Worm (Caenorhabditis elegans): Measurements from ENCODE around the gene abhd-3.1.

The abhd-3.1 gene

ce11 chrV:20000639-20001038, 45.4 kb downstream of the abhd-3.1 start:
- no peak for TF ChIP-seq cog-1 (tag; optimal IDR thresholded peaks at IDR 0.05)
- TF ChIP-seq tab-1 (GFP tag; IDR thresholded peaks at IDR 0.05), result no peak
- no peak for TF ChIP-seq flt-1 (GFP tag; IDR thresholded peaks at IDR 0.05)
- no peak for TF ChIP-seq med-1 (GFP tag; optimal IDR thresholded peaks at IDR 0.05; ENCODE audit: insufficient read depth)
- no peak for TF ChIP-seq ref-1 (GFP tag; conservative IDR thresholded peaks at IDR 0.05)
- TF ChIP-seq T22C8.4 (GFP tag; IDR thresholded peaks at IDR 0.05), result no peak
- TF ChIP-seq ztf-23 (GFP tag; IDR thresholded peaks at IDR 0.05), result no peak
- TF ChIP-seq ztf-29 (GFP tag; IDR thresholded peaks at IDR 0.05), result no peak
- no peak for TF ChIP-seq klf-2 (GFP tag; conservative IDR thresholded peaks at IDR 0.05)

DNA sequence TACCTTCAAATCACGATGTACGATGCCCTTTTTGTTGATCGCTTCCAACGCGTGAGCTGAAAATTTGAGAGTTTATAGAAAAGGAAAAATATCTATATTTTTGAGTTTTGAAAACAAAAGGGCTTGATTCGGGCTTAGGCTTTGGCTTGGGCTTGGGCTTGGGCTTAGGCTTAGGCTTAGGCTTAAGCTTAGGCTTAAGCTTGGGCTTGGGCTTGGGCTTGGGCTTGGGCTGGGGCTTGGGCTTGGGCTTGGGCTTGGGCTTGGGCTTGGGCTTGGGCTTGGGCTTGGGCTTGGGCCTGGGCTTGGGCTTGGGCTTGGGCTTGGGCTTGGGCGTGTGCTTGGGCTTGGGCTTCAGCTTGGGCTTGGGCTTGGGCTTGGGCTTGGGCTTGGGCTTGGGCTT, 46.9 kb downstream of the abhd-3.1 start:
- TF ChIP-seq ref-1 (GFP tag; conservative IDR thresholded peaks at IDR 0.05) (no peak), ztf-29 (GFP tag; IDR thresholded peaks at IDR 0.05) (peak; percentile 76; the same call in 1 of the 2 replicates), ztf-23 (GFP tag; IDR thresholded peaks at IDR 0.05) (no peak), tab-1 (GFP tag; IDR thresholded peaks at IDR 0.05) (no peak), T22C8.4 (GFP tag; IDR thresholded peaks at IDR 0.05) (no peak), med-1 (GFP tag; optimal IDR thresholded peaks at IDR 0.05; ENCODE audit: insufficient read depth) (no peak), cog-1 (tag; optimal IDR thresholded peaks at IDR 0.05) (no peak)

DNA sequence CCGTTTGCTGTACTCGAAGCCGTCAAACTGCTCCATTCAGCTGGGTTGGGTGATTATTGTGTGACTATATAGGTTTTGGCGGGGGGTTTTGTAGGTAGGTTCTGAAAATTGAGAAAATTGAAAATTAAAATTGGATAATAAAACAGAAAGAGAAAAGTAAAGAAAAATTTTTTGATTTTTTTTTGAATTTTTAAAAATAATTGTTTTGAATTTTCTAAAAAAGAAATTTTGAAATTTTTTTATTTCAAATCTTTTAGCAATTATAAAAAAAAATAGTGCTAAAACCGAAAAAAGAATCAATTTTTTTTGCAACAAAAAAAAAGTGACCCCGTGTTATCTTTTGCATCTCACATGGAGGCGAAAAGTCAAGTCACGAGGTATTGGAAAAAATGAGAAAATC, 49.1 kb downstream of the abhd-3.1 start, which contains the start of gene unc-51:
Gene unc-51 (minus strand): TSS at position 101 of the 400 bp plus-strand sequence.
- TF ChIP-seq tab-1 (GFP tag; IDR thresholded peaks at IDR 0.05) (no peak), ref-1 (GFP tag; conservative IDR thresholded peaks at IDR 0.05) (no peak), ztf-23 (GFP tag; IDR thresholded peaks at IDR 0.05) (no peak), T22C8.4 (GFP tag; IDR thresholded peaks at IDR 0.05) (no peak), cog-1 (tag; optimal IDR thresholded peaks at IDR 0.05) (no peak), ztf-29 (GFP tag; IDR thresholded peaks at IDR 0.05) (no peak), med-1 (GFP tag; optimal IDR thresholded peaks at IDR 0.05; ENCODE audit: insufficient read depth) (no peak), flt-1 (GFP tag; IDR thresholded peaks at IDR 0.05) (no peak)

- TF ChIP-seq ztf-29 (GFP tag; IDR thresholded peaks at IDR 0.05), result no peak
- peak; percentile 84 for TF ChIP-seq T22C8.4 (GFP tag; IDR thresholded peaks at IDR 0.05)
- no peak for TF ChIP-seq ref-1 (GFP tag; conservative IDR thresholded peaks at IDR 0.05)
- TF ChIP-seq ztf-23 (GFP tag; IDR thresholded peaks at IDR 0.05), result no peak
- TF ChIP-seq flt-1 (GFP tag; IDR thresholded peaks at IDR 0.05), result no peak
- TF ChIP-seq klf-2 (GFP tag; conservative IDR thresholded peaks at IDR 0.05), result no peak
- TF ChIP-seq med-1 (GFP tag; optimal IDR thresholded peaks at IDR 0.05; ENCODE audit: insufficient read depth), result no peak
- TF ChIP-seq tab-1 (GFP tag; IDR thresholded peaks at IDR 0.05), result 0 out of 2 replicates have a peak, but pooled peaks have one; percentile 19
- TF ChIP-seq cog-1 (tag; optimal IDR thresholded peaks at IDR 0.05), result peak; percentile 4
Observed at ce11 chrV:20005724-20006132, 50.4 kb downstream of the abhd-3.1 start.

DNA sequence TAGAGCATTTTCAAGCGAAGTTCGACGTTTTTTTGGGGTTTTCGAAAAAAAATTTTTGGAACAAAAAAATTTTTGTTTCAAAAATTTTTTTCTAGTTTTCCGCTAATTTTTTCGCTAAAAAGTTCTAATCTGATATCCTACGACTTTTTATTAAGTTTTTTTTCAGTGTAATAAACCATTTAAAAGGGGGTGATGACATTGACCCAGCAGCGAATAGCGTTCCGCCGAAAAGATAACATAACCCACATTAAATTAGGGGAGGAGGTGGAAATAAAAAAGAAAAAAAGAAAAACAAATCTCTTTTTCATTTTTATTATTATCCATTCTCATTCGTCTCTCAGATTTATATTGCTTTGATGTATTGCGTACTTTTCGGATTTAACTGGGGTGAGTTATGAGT, 52.2 kb downstream of the abhd-3.1 start, which contains the start of gene Y60A3A.23:
Gene Y60A3A.23 (plus strand): TSS at position 301 of the 400 bp plus-strand sequence.
- TF ChIP-seq tab-1 (GFP tag; IDR thresholded peaks at IDR 0.05), result no peak
- no peak for TF ChIP-seq med-1 (GFP tag; optimal IDR thresholded peaks at IDR 0.05; ENCODE audit: insufficient read depth)
- no peak for TF ChIP-seq cog-1 (tag; optimal IDR thresholded peaks at IDR 0.05)
- TF ChIP-seq ref-1 (GFP tag; conservative IDR thresholded peaks at IDR 0.05), result no peak
- TF ChIP-seq klf-2 (GFP tag; conservative IDR thresholded peaks at IDR 0.05), result no peak
- no peak for TF ChIP-seq T22C8.4 (GFP tag; IDR thresholded peaks at IDR 0.05)
- TF ChIP-seq ztf-29 (GFP tag; IDR thresholded peaks at IDR 0.05), result no peak
- TF ChIP-seq ztf-23 (GFP tag; IDR thresholded peaks at IDR 0.05), result no peak
- TF ChIP-seq flt-1 (GFP tag; IDR thresholded peaks at IDR 0.05), result no peak
